Fruit fly (Drosophila melanogaster) whole organism, embryonic: ENCODE data around the gene CG7227.

ENCODE experiments used
- Abd-B ChIP-seq: fragments of 200-800 bp; sonication (Bioruptor generic); optimal IDR thresholded peaks from 2 replicates; lab custom pipeline; 2018; ENCODE audit warnings: missing biosample characterization, mild to moderate bottlenecking, missing genetic modification characterization, moderate library complexity
- CG10147 ChIP-seq: fragments of 200-800 bp; sonication (Bioruptor generic); optimal IDR thresholded peaks from 2 replicates; lab custom pipeline; 2019; ENCODE audit warnings: missing biosample characterization, mild to moderate bottlenecking, missing genetic modification characterization, moderate library complexity
- CG11247 ChIP-seq: fragments of 200-800 bp; sonication (Bioruptor generic); IDR thresholded peaks from 2 replicates; pipeline ENCODE4 v1.3.6; 2022; ENCODE audit warnings: missing biosample characterization, missing genetic modification characterization
- CG11723 ChIP-seq: fragments of 200-800 bp; sonication (Bioruptor generic); optimal IDR thresholded peaks from 2 replicates; lab custom pipeline; 2017; ENCODE audit warnings: missing biosample characterization, mild to moderate bottlenecking, missing genetic modification characterization
- CG12104 ChIP-seq: fragments of 200-800 bp; sonication (Bioruptor generic); optimal IDR thresholded peaks from 3 replicates; lab custom pipeline; 2016; ENCODE audit warnings: missing biosample characterization, missing genetic modification characterization
- CG12659 ChIP-seq: fragments of 200-800 bp; sonication (Bioruptor generic); optimal IDR thresholded peaks from 3 replicates; lab custom pipeline; 2017; ENCODE audit warnings: mild to moderate bottlenecking, missing biosample characterization, missing genetic modification reagents, missing genetic modification characterization
- CG12744 ChIP-seq: fragments of 200-800 bp; sonication (Bioruptor generic); optimal IDR thresholded peaks from 2 replicates; lab custom pipeline; 2016; ENCODE audit warnings: missing biosample characterization, missing genetic modification characterization
- CG14965 ChIP-seq: fragments of 200-800 bp; sonication (Bioruptor generic); optimal IDR thresholded peaks from 2 replicates; lab custom pipeline; 2016; ENCODE audit warnings: missing biosample characterization, missing genetic modification characterization, borderline replicate concordance
- CG17361 ChIP-seq: fragments of 200-800 bp; sonication (Bioruptor generic); IDR thresholded peaks from 3 replicates; pipeline ENCODE4 v1.3.6; 2022; ENCODE audit warnings: missing biosample characterization, missing genetic modification characterization
- CG17385 ChIP-seq: fragments of 200-800 bp; sonication (Bioruptor generic); optimal IDR thresholded peaks from 3 replicates; lab custom pipeline; 2018; ENCODE audit warnings: missing biosample characterization, mild to moderate bottlenecking, missing genetic modification characterization
- CG17829 ChIP-seq: fragments of 200-800 bp; optimal IDR thresholded peaks from 2 replicates; lab custom pipeline; 2019; ENCODE audit warnings: missing biosample characterization, mild to moderate bottlenecking, missing genetic modification characterization, moderate library complexity
- CG18476 ChIP-seq: fragments of 200-800 bp; sonication (Bioruptor generic); optimal IDR thresholded peaks from 2 replicates; lab custom pipeline; 2016; ENCODE audit warnings: missing biosample characterization, mild to moderate bottlenecking, missing genetic modification characterization
- CG18599 ChIP-seq: fragments of 200-800 bp; sonication (Bioruptor generic); optimal IDR thresholded peaks from 3 replicates; lab custom pipeline; 2017; ENCODE audit warnings: missing biosample characterization, missing genetic modification characterization, mild to moderate bottlenecking, moderate library complexity, missing genetic modification reagents
- CG2116 ChIP-seq: fragments of 200-800 bp; sonication (Bioruptor generic); optimal IDR thresholded peaks from 3 replicates; lab custom pipeline; 2018; ENCODE audit warnings: missing biosample characterization, mild to moderate bottlenecking, missing genetic modification characterization
- CG2199 ChIP-seq: fragments of 200-800 bp; sonication (Bioruptor generic); IDR thresholded peaks from 3 replicates; pipeline ENCODE4 v1.3.6; 2022; ENCODE audit warnings: missing biosample characterization, missing genetic modification characterization
- CG30431 ChIP-seq: fragments of 200-800 bp; sonication (Bioruptor generic); optimal IDR thresholded peaks from 2 replicates; lab custom pipeline; 2017; ENCODE audit warnings: missing biosample characterization, missing genetic modification characterization
- CG31388 ChIP-seq: fragments of 200-800 bp; sonication (Bioruptor generic); optimal IDR thresholded peaks from 2 replicates; lab custom pipeline; 2016; ENCODE audit warnings: missing biosample characterization, missing genetic modification characterization
- CG7928 ChIP-seq: fragments of 200-800 bp; sonication (Bioruptor generic); optimal IDR thresholded peaks from 2 replicates; lab custom pipeline; 2017; ENCODE audit warnings: missing biosample characterization, mild to moderate bottlenecking, missing genetic modification characterization
- CG7963 ChIP-seq: fragments of 200-800 bp; sonication (Bioruptor generic); IDR thresholded peaks from 3 replicates; pipeline ENCODE4 v1.3.6; 2022; ENCODE audit warnings: missing biosample characterization, missing genetic modification characterization; ENCODE audit not compliant: partially characterized antibody
- CoRest ChIP-seq: fragments of 200-800 bp; sonication (Bioruptor generic); optimal IDR thresholded peaks from 3 replicates; lab custom pipeline; 2018; ENCODE audit warnings: missing biosample characterization, mild to moderate bottlenecking, missing genetic modification characterization, moderate library complexity
- Drgx ChIP-seq: fragments of 200-800 bp; sonication (Bioruptor generic); IDR thresholded peaks from 2 replicates; pipeline ENCODE4 v1.3.6; 2022; ENCODE audit warnings: missing biosample characterization, missing genetic modification characterization
- E2f2 ChIP-seq: fragments of 200-800 bp; sonication (Bioruptor generic); IDR thresholded peaks from 2 replicates; pipeline ENCODE4 v1.3.6; 2022; ENCODE audit warnings: missing biosample characterization, missing genetic modification characterization
- Fer1 ChIP-seq: fragments of 200-800 bp; sonication (Bioruptor generic); optimal IDR thresholded peaks from 2 replicates; lab custom pipeline; 2017; ENCODE audit warnings: missing biosample characterization, mild to moderate bottlenecking, missing genetic modification characterization
- Kr ChIP-seq: fragments of 200-800 bp; sonication (Bioruptor generic); optimal IDR thresholded peaks from 2 replicates; lab custom pipeline; 2017; ENCODE audit warnings: missing biosample characterization, mild to moderate bottlenecking, missing genetic modification characterization
- Lim3 ChIP-seq: fragments of 200-800 bp; sonication (Bioruptor generic); IDR thresholded peaks from 2 replicates; pipeline ENCODE4 v1.3.6; 2022; ENCODE audit warnings: missing biosample characterization, missing genetic modification characterization
- Med ChIP-seq: fragments of 200-800 bp; sonication (Bioruptor generic); peaks from one replicate; lab custom pipeline; 2016; ENCODE audit warnings: missing biosample characterization, missing genetic modification characterization, mild to moderate bottlenecking, inconsistent platforms, moderate library complexity
- Scr ChIP-seq: fragments of 200-800 bp; sonication (Bioruptor generic); IDR thresholded peaks from 2 replicates; pipeline ENCODE4 v1.3.6; 2022; ENCODE audit warnings: missing biosample characterization, missing genetic modification characterization; ENCODE audit not compliant: partially characterized antibody
- Sox100B ChIP-seq: fragments of 200-800 bp; sonication (Bioruptor generic); optimal IDR thresholded peaks from 3 replicates; lab custom pipeline; 2018; ENCODE audit warnings: missing biosample characterization, mild to moderate bottlenecking, missing genetic modification characterization
- Stat92E ChIP-seq, 3 experiments: fragments of >200 bp in 2 of 3; fragments of 200-800 bp in 1 of 3; sonication (Bioruptor generic) in 1 of 3; optimal IDR thresholded peaks; 2 replicates each; lab custom pipeline; 2017 to 2019; ENCODE audit warnings: missing biosample characterization in 3 of 3, missing genetic modification characterization in 3 of 3, mild to moderate bottlenecking in 1 of 3, moderate library complexity in 1 of 3
- ap ChIP-seq: fragments of 200-800 bp; sonication (Bioruptor generic); IDR thresholded peaks from 2 replicates; pipeline ENCODE4 v1.3.6; 2022; ENCODE audit warnings: missing biosample characterization, missing genetic modification characterization
- bcd ChIP-seq: fragments of 200-800 bp; sonication (Bioruptor generic); optimal IDR thresholded peaks from 2 replicates; lab custom pipeline; 2017; ENCODE audit warnings: missing biosample characterization, mild to moderate bottlenecking, missing genetic modification characterization
- dimm ChIP-seq: fragments of 200-800 bp; sonication (Bioruptor generic); IDR thresholded peaks from 2 replicates; pipeline ENCODE4 v1.3.6; 2022; ENCODE audit warnings: missing biosample characterization, missing genetic modification characterization
- dmrt11E ChIP-seq: fragments of 200-800 bp; sonication (Bioruptor generic); optimal IDR thresholded peaks from 3 replicates; lab custom pipeline; 2018; ENCODE audit warnings: missing biosample characterization, mild to moderate bottlenecking, missing genetic modification characterization, moderate library complexity
- emc ChIP-seq: fragments of 200-800 bp; sonication (Bioruptor generic); optimal IDR thresholded peaks from 2 replicates; lab custom pipeline; 2016; ENCODE audit warnings: missing biosample characterization, missing genetic modification characterization
- fd3F ChIP-seq: fragments of 200-800 bp; sonication (Bioruptor generic); optimal IDR thresholded peaks from 2 replicates; lab custom pipeline; 2018; ENCODE audit warnings: missing biosample characterization, mild to moderate bottlenecking, missing genetic modification characterization, moderate library complexity
- gsb ChIP-seq: fragments of 200-800 bp; sonication (Bioruptor generic); IDR thresholded peaks from 2 replicates; pipeline ENCODE4 v1.3.6; 2022; ENCODE audit warnings: missing biosample characterization, missing genetic modification characterization
- gt ChIP-seq: fragments of 200-800 bp; sonication (Bioruptor generic); IDR thresholded peaks from 2 replicates; pipeline ENCODE4 v1.3.6; 2022; ENCODE audit warnings: missing biosample characterization, missing genetic modification characterization
- hkb ChIP-seq, 2 experiments: fragments of 200-800 bp in 1 of 2; fragments of >200 bp in 1 of 2; sonication (Bioruptor generic) in 1 of 2; IDR thresholded peaks in 1 of 2; optimal IDR thresholded peaks in 1 of 2; 2 replicates each; pipeline versions ENCODE4 v1.3.6 to Lab custom; 2017 to 2022; ENCODE audit warnings: missing biosample characterization in 1 of 2, missing genetic modification characterization in 1 of 2
- ind ChIP-seq: fragments of 200-800 bp; sonication (Bioruptor generic); optimal IDR thresholded peaks from 3 replicates; lab custom pipeline; 2016; ENCODE audit warnings: missing biosample characterization, missing genetic modification characterization
- jigr1 ChIP-seq: fragments of 200-800 bp; sonication (Bioruptor generic); IDR thresholded peaks from 3 replicates; pipeline ENCODE4 v1.3.6; 2022; ENCODE audit warnings: missing biosample characterization, missing genetic modification characterization
- jing ChIP-seq: fragments of 200-800 bp; sonication (Bioruptor generic); optimal IDR thresholded peaks from 2 replicates; lab custom pipeline; 2018; ENCODE audit warnings: missing biosample characterization, mild to moderate bottlenecking, missing genetic modification characterization
- jumu ChIP-seq: fragments of 200-800 bp; sonication (Bioruptor generic); optimal IDR thresholded peaks from 3 replicates; lab custom pipeline; 2016; ENCODE audit warnings: missing biosample characterization, missing genetic modification characterization
- klu ChIP-seq: fragments of 200-800 bp; sonication (Bioruptor generic); IDR thresholded peaks from 2 replicates; pipeline ENCODE4 v1.3.6; 2022; ENCODE audit warnings: missing biosample characterization, missing genetic modification characterization
- lbe ChIP-seq: fragments of 200-800 bp; sonication (Bioruptor generic); optimal IDR thresholded peaks from 2 replicates; lab custom pipeline; 2016; ENCODE audit warnings: missing biosample characterization, mild to moderate bottlenecking, missing genetic modification characterization
- mam ChIP-seq: fragments of 200-800 bp; sonication (Bioruptor generic); optimal IDR thresholded peaks from 3 replicates; lab custom pipeline; 2016; ENCODE audit warnings: missing biosample characterization, missing genetic modification characterization
- mirr ChIP-seq: fragments of 200-800 bp; sonication (Bioruptor generic); optimal IDR thresholded peaks from 3 replicates; lab custom pipeline; 2018; ENCODE audit warnings: missing biosample characterization, mild to moderate bottlenecking, missing genetic modification characterization
- nmo ChIP-seq: fragments of 200-800 bp; sonication (Bioruptor generic); optimal IDR thresholded peaks from 2 replicates; lab custom pipeline; 2018; ENCODE audit warnings: missing biosample characterization, mild to moderate bottlenecking, missing genetic modification characterization, moderate library complexity
- sna ChIP-seq: fragments of 200-800 bp; sonication (Bioruptor generic); IDR thresholded peaks from 2 replicates; pipeline ENCODE4 v1.3.6; 2022; ENCODE audit warnings: missing biosample characterization, missing genetic modification characterization; ENCODE audit not compliant: partially characterized antibody
- vnd ChIP-seq: fragments of 200-800 bp; sonication (Bioruptor generic); IDR thresholded peaks from 3 replicates; pipeline ENCODE4 v1.3.6; 2022; ENCODE audit warnings: missing biosample characterization, missing genetic modification characterization; ENCODE audit not compliant: partially characterized antibody
- zen ChIP-seq: fragments of 200-800 bp; sonication (Bioruptor generic); optimal IDR thresholded peaks from 3 replicates; lab custom pipeline; 2018; ENCODE audit warnings: missing biosample characterization, mild to moderate bottlenecking, missing genetic modification characterization, moderate library complexity

The CG7227 gene

dm6 chr2L:8034734-8035133, 36.8 kb upstream of the CG7227 start (continued):
- TF ChIP-seq E2f2 (GFP tag; lab: Robert Waterston, UW) (peak; percentile 54), Lim3 (no peak), Abd-B (GFP tag; lab: Kevin White, UChicago) (peak; percentile 11), zen (tag; lab: Kevin White, UChicago) (no peak), Sox100B (GFP tag; lab: Kevin White, UChicago) (peak; percentile 47), CoRest (tag; lab: Kevin White, UChicago) (peak; percentile 65), gsb (no peak), klu (GFP tag; lab: Robert Waterston, UW) (no peak; the same call in 1 of the 2 replicates), mirr (no peak), Stat92E (GFP tag; optimal IDR thresholded peaks at IDR 0.05; lab: Kevin White, UChicago) (no peak), vnd (GFP tag; lab: Robert Waterston, UW) (no peak), dimm (GFP tag; lab: Robert Waterston, UW) (0 out of 2 replicates have a peak, but pooled peaks have one; percentile 14), emc (no peak), sna (no peak), CG2199 (GFP tag; lab: Robert Waterston, UW) (no peak), hkb (optimal IDR thresholded peaks at IDR 0.05; lab: Kevin White, UChicago) (no peak), hkb (GFP tag; IDR thresholded peaks at IDR 0.05; lab: Robert Waterston, UW) (peak; percentile 86), CG2116 (GFP tag; lab: Kevin White, UChicago) (peak; percentile 6), Med (peak; percentile 89), Fer1 (GFP tag; lab: Kevin White, UChicago) (peak; percentile 76), jumu (GFP tag; lab: Kevin White, UChicago) (peak; percentile 9), CG14965 (no peak), CG17361 (peak; percentile 58), ind (peak; percentile 51), jing (no peak), CG11247 (GFP tag; lab: Robert Waterston, UW) (peak; percentile 48; the same call in 1 of the 2 replicates), CG18476 (GFP tag; lab: Kevin White, UChicago) (peak; percentile 23), CG18599 (GFP tag; lab: Kevin White, UChicago) (peak; percentile 74), dmrt11E (tag; lab: Kevin White, UChicago) (peak; percentile 44), CG12659 (GFP tag; lab: Kevin White, UChicago) (peak; percentile 42), gt (no peak), mam (GFP tag; lab: Kevin White, UChicago) (peak; percentile 48), CG30431 (GFP tag; lab: Kevin White, UChicago) (peak; percentile 4), CG17829 (peak; percentile 46), Drgx (GFP tag; lab: Robert Waterston, UW) (peak; percentile 71), CG10147 (GFP tag; lab: Kevin White, UChicago) (peak; percentile 36), CG12744 (GFP tag; lab: Kevin White, UChicago) (peak; percentile 7), fd3F (GFP tag; lab: Kevin White, UChicago) (peak; percentile 35), CG7963 (GFP tag; lab: Robert Waterston, UW) (no peak), lbe (GFP tag; lab: Kevin White, UChicago) (no peak), CG12104 (GFP tag; lab: Kevin White, UChicago) (peak; percentile 18), CG31388 (GFP tag; lab: Kevin White, UChicago) (no peak), ap (peak; percentile 54; the same call in 1 of the 2 replicates), CG7928 (no peak), CG11723 (GFP tag; lab: Kevin White, UChicago) (peak; percentile 5), Scr (GFP tag; lab: Robert Waterston, UW) (no peak), bcd (GFP tag; lab: Kevin White, UChicago) (peak; percentile 32), nmo (peak; percentile 59), CG17385 (GFP tag; lab: Kevin White, UChicago) (peak; percentile 63), jigr1 (no peak), Kr (GFP tag; lab: Kevin White, UChicago) (no peak)
